Worm (Caenorhabditis elegans) whole organism, young adult: ENCODE data around the gene srh-206.

ENCODE experiments used
- B0035.1 ChIP-seq: sonication (generic microtip); optimal IDR thresholded peaks from 2 replicates; lab custom pipeline; 2016; ENCODE audit warnings: missing genetic modification characterization, mild to moderate bottlenecking, missing compliant biosample characterization, missing genotype, missing genetic modification reagents
- C06A6.2 ChIP-seq: fragments of 200-800 bp; sonication (Bioruptor generic); conservative IDR thresholded peaks from 2 replicates; pipeline ENCODE4 v1.3.6; 2022; ENCODE audit warnings: missing genetic modification characterization, missing compliant biosample characterization
- C17E4.6 ChIP-seq: fragments of 200-800 bp; sonication (Bioruptor generic); IDR thresholded peaks from 2 replicates; pipeline ENCODE4 v1.3.6; 2022; ENCODE audit warnings: missing genetic modification reagents, missing genetic modification characterization, missing compliant biosample characterization
- F10E7.11 ChIP-seq: sonication (generic microtip); optimal IDR thresholded peaks from 2 replicates; lab custom pipeline; 2017; ENCODE audit warnings: mild to moderate bottlenecking, missing genetic modification characterization, moderate library complexity, missing compliant biosample characterization
- F33H1.4 ChIP-seq: fragments of 200-800 bp; sonication (Bioruptor generic); IDR thresholded peaks from 2 replicates; pipeline ENCODE4 v1.3.6; 2022; ENCODE audit warnings: missing genetic modification reagents, missing genetic modification characterization, missing compliant biosample characterization
- F55B11.4 ChIP-seq: sonication (generic microtip); optimal IDR thresholded peaks from 2 replicates; lab custom pipeline; 2016; ENCODE audit warnings: missing compliant biosample characterization, missing genetic modification characterization, borderline replicate concordance; ENCODE audit not compliant: insufficient read depth
- T07F8.4 ChIP-seq: sonication (generic microtip); optimal IDR thresholded peaks from 2 replicates; lab custom pipeline; 2016; ENCODE audit warnings: mild to moderate bottlenecking, missing genetic modification characterization, moderate library complexity, missing compliant biosample characterization
- Y56A3A.18 ChIP-seq: fragments of 200-800 bp; sonication (Bioruptor generic); IDR thresholded peaks from 2 replicates; pipeline ENCODE4 v1.3.6; 2022; ENCODE audit warnings: missing genetic modification reagents, missing genetic modification characterization, missing compliant biosample characterization
- akir-1 ChIP-seq: fragments of 200-800 bp; sonication (Bioruptor generic); optimal IDR thresholded peaks from 2 replicates; lab custom pipeline; 2018; ENCODE audit warnings: mild to moderate bottlenecking, missing genetic modification characterization, moderate library complexity, missing compliant biosample characterization
- ama-1 ChIP-seq, 3 experiments: fragments of 150-350 bp in 1 of 3; sonication (generic microtip) in 2 of 3; optimal IDR thresholded peaks; 2 replicates each; lab custom pipeline; 2014 to 2018; ENCODE audit warnings: missing biosample characterization in 2 of 3, missing genetic modification characterization in 2 of 3, missing genetic modification reagents in 2 of 3
- aptf-2 ChIP-seq: fragments of 200-800 bp; sonication (Bioruptor generic); conservative IDR thresholded peaks from 2 replicates; pipeline ENCODE4 v1.3.6; 2022; ENCODE audit warnings: missing genetic modification reagents, missing genetic modification characterization, missing compliant biosample characterization
- attf-3 ChIP-seq: fragments of 200-800 bp; sonication (Bioruptor generic); conservative IDR thresholded peaks from 2 replicates; pipeline ENCODE4 v1.3.6; 2022; ENCODE audit warnings: missing genetic modification reagents, missing genetic modification characterization, missing compliant biosample characterization
- attf-5 ChIP-seq: fragments of 200-800 bp; sonication (Bioruptor generic); optimal IDR thresholded peaks from 2 replicates; lab custom pipeline; 2018; ENCODE audit warnings: mild to moderate bottlenecking, missing genetic modification characterization, missing compliant biosample characterization
- attf-6 ChIP-seq: fragments of 200-800 bp; sonication (Bioruptor generic); IDR thresholded peaks from 2 replicates; pipeline ENCODE4 v1.3.6; 2022; ENCODE audit warnings: missing genetic modification reagents, missing genetic modification characterization, missing compliant biosample characterization
- ccch-3 ChIP-seq: fragments of 200-800 bp; sonication (Bioruptor generic); optimal IDR thresholded peaks from 2 replicates; lab custom pipeline; 2018; ENCODE audit warnings: mild to moderate bottlenecking, missing genetic modification characterization, missing compliant biosample characterization
- ceh-100 ChIP-seq: fragments of 200-800 bp; sonication (Bioruptor generic); IDR thresholded peaks from 2 replicates; pipeline ENCODE4 v1.3.6; 2022; ENCODE audit warnings: missing genetic modification reagents, missing genetic modification characterization, missing compliant biosample characterization
- egrh-3 ChIP-seq: fragments of 200-800 bp; sonication (Bioruptor generic); IDR thresholded peaks from 2 replicates; pipeline ENCODE4 v1.3.6; 2022; ENCODE audit warnings: missing genetic modification reagents, missing genetic modification characterization, missing compliant biosample characterization
- hrde-1 ChIP-seq: sonication (generic microtip); optimal IDR thresholded peaks from 2 replicates; lab custom pipeline; 2016; ENCODE audit warnings: missing genetic modification characterization, mild to moderate bottlenecking, missing compliant biosample characterization, moderate library complexity, missing genotype, missing genetic modification reagents, borderline replicate concordance
- hsf-1 ChIP-seq: fragments of 200-800 bp; sonication (Bioruptor generic); IDR thresholded peaks from 2 replicates; pipeline ENCODE4 v1.3.6; 2022; ENCODE audit warnings: missing genetic modification reagents, missing genetic modification characterization, missing compliant biosample characterization
- lin-40 ChIP-seq: sonication (generic microtip); optimal IDR thresholded peaks from 2 replicates; lab custom pipeline; 2016; ENCODE audit warnings: missing genetic modification characterization, mild to moderate bottlenecking, missing compliant biosample characterization, missing genotype, missing genetic modification reagents
- madf-3 ChIP-seq: fragments of 200-800 bp; sonication (Bioruptor generic); IDR thresholded peaks from 2 replicates; pipeline ENCODE4 v1.3.6; 2022; ENCODE audit warnings: missing genetic modification reagents, missing genetic modification characterization, missing compliant biosample characterization
- madf-8 ChIP-seq: fragments of 200-800 bp; sonication (Bioruptor generic); conservative IDR thresholded peaks from 2 replicates; pipeline ENCODE4 v1.3.6; 2022; ENCODE audit warnings: missing genetic modification reagents, missing genetic modification characterization, missing compliant biosample characterization
- mel-28 ChIP-seq: sonication (generic microtip); optimal IDR thresholded peaks from 2 replicates; lab custom pipeline; 2016; ENCODE audit warnings: borderline replicate concordance, mild to moderate bottlenecking, missing genetic modification characterization, missing compliant biosample characterization
- mxl-1 ChIP-seq: sonication (generic microtip); optimal IDR thresholded peaks from 2 replicates; lab custom pipeline; 2016; ENCODE audit warnings: missing genetic modification characterization, missing compliant biosample characterization
- nfyb-1 ChIP-seq: fragments of 200-800 bp; sonication (Bioruptor generic); IDR thresholded peaks from 2 replicates; pipeline ENCODE4 v1.3.6; 2022; ENCODE audit warnings: missing genetic modification reagents, missing genetic modification characterization, missing compliant biosample characterization
- nhr-80 ChIP-seq: sonication (generic microtip); optimal IDR thresholded peaks from 2 replicates; lab custom pipeline; 2016; ENCODE audit warnings: missing genetic modification characterization, missing compliant biosample characterization
- nhr-90 ChIP-seq: sonication (generic microtip); optimal IDR thresholded peaks from 2 replicates; lab custom pipeline; 2016; ENCODE audit warnings: missing genotype, mild to moderate bottlenecking, missing genetic modification characterization, missing compliant biosample characterization
- pbrm-1 ChIP-seq: fragments of 200-800 bp; sonication (Bioruptor generic); IDR thresholded peaks from 2 replicates; pipeline ENCODE4 v1.3.6; 2022; ENCODE audit warnings: missing genetic modification reagents, missing genetic modification characterization, missing compliant biosample characterization
- rpc-1 ChIP-seq, 2 experiments: fragments of 150-350 bp in 1 of 2; sonication (generic microtip) in 1 of 2; optimal IDR thresholded peaks; 2 replicates each; lab custom pipeline; 2014 to 2018; ENCODE audit warnings: missing biosample characterization in 1 of 2, missing genetic modification characterization in 1 of 2, missing genetic modification reagents in 1 of 2, missing genotype in 1 of 2
- sea-2 ChIP-seq: fragments of 200-800 bp; sonication (Bioruptor generic); IDR thresholded peaks from 2 replicates; pipeline ENCODE4 v1.3.6; 2022; ENCODE audit warnings: missing genetic modification characterization, missing compliant biosample characterization
- snpc-1.3 ChIP-seq: sonication (generic microtip); optimal IDR thresholded peaks from 2 replicates; lab custom pipeline; 2017; ENCODE audit warnings: missing genetic modification characterization, mild to moderate bottlenecking, missing compliant biosample characterization, antibody characterized with exemption, moderate library complexity, missing genotype, missing genetic modification reagents; ENCODE audit not compliant: insufficient read depth
- sptf-2 ChIP-seq: fragments of 200-800 bp; sonication (Bioruptor generic); optimal IDR thresholded peaks from 2 replicates; lab custom pipeline; 2018; ENCODE audit warnings: mild to moderate bottlenecking, missing genetic modification characterization, missing compliant biosample characterization
- tbx-9 ChIP-seq: sonication (generic microtip); optimal IDR thresholded peaks from 2 replicates; lab custom pipeline; 2016; ENCODE audit warnings: borderline replicate concordance, missing genetic modification characterization, inconsistent platforms, missing compliant biosample characterization
- zfh-2 ChIP-seq: fragments of 200-800 bp; sonication (Bioruptor generic); conservative IDR thresholded peaks from 2 replicates; pipeline ENCODE4 v1.3.6; 2022; ENCODE audit warnings: missing genetic modification reagents, missing genetic modification characterization, missing compliant biosample characterization
- ztf-28 ChIP-seq: fragments of 200-800 bp; sonication (Bioruptor generic); IDR thresholded peaks from 2 replicates; pipeline ENCODE4 v1.3.6; 2022; ENCODE audit warnings: missing genetic modification reagents, missing genetic modification characterization, missing compliant biosample characterization
- ztf-3 ChIP-seq: fragments of 200-800 bp; sonication (Bioruptor generic); optimal IDR thresholded peaks from 2 replicates; lab custom pipeline; 2018; ENCODE audit warnings: mild to moderate bottlenecking, missing genetic modification characterization, missing compliant biosample characterization
- ztf-6 ChIP-seq: fragments of 200-800 bp; sonication (Bioruptor generic); IDR thresholded peaks from 2 replicates; pipeline ENCODE4 v1.3.6; 2022; ENCODE audit warnings: missing genetic modification reagents, missing genetic modification characterization, missing compliant biosample characterization

Gene srh-206

DNA sequence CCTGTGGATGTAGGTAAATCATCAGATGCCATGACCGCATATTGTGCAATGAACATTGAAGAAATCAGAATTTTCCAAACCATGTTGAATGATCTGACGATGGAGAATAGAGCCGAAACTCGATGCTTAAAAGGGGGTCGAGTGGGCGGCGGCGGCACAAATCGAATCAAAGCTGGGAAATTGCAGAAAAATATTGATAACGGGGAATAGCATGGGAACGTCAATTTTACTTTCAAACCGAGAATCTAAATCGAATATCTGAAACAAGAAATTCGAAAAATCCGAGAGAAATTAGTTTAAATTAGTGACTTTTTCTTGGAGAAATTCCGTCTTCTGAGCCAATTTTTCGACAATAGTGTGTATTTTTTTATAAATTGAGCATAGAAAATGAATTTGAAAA, 38.6 kb downstream of the srh-206 start, which contains the start of gene F09C6.10:
F09C6.10 (minus strand) TSS at position 101 of the 400 bp plus-strand sequence.
- TF ChIP-seq C06A6.2 (GFP tag; lab: Robert Waterston, UW) (no peak), egrh-3 (GFP tag; lab: Robert Waterston, UW) (no peak), nhr-80 (no peak), hrde-1 (tag; lab: Kevin White, UChicago) (no peak), hsf-1 (no peak), T07F8.4 (no peak), akir-1 (GFP tag; lab: Kevin White, UChicago) (no peak), attf-3 (GFP tag; lab: Robert Waterston, UW) (no peak), attf-5 (GFP tag; lab: Kevin White, UChicago) (no peak), snpc-1.3 (no peak), rpc-1 (optimal IDR thresholded peaks at IDR 0.05; lab: Kevin White, UChicago) (no peak), rpc-1 (tag; optimal IDR thresholded peaks at IDR 0.05; lab: Kevin White, UChicago) (no peak), mxl-1 (tag; lab: Kevin White, UChicago) (no peak), ztf-3 (GFP tag; lab: Kevin White, UChicago) (no peak), zfh-2 (GFP tag; lab: Robert Waterston, UW) (no peak), F33H1.4 (no peak), ztf-28 (GFP tag; lab: Robert Waterston, UW) (no peak), sea-2 (GFP tag; lab: Robert Waterston, UW) (no peak), mel-28 (tag; lab: Kevin White, UChicago) (no peak), C17E4.6 (no peak)

- no peak for TF ChIP-seq attf-6
- no peak for TF ChIP-seq lin-40 (tag; lab: Kevin White, UChicago)
- no peak for TF ChIP-seq aptf-2 (GFP tag; lab: Robert Waterston, UW)
- TF ChIP-seq madf-3, result no peak
- TF ChIP-seq ceh-100 (GFP tag; lab: Robert Waterston, UW), result no peak
- no peak for TF ChIP-seq C06A6.2 (GFP tag; lab: Robert Waterston, UW)
- TF ChIP-seq ztf-6 (GFP tag; lab: Robert Waterston, UW), result no peak
- TF ChIP-seq nhr-90 (tag; lab: Kevin White, UChicago), result no peak
- no peak for TF ChIP-seq pbrm-1 (GFP tag; lab: Robert Waterston, UW)
- TF ChIP-seq ccch-3 (GFP tag; lab: Kevin White, UChicago), result no peak
- TF ChIP-seq nfyb-1, result no peak
- no peak for TF ChIP-seq sptf-2 (GFP tag; lab: Kevin White, UChicago)
- no peak for TF ChIP-seq ama-1 (optimal IDR thresholded peaks at IDR 0.05; lab: Kevin White, UChicago)
- TF ChIP-seq ama-1 (GFP tag; optimal IDR thresholded peaks at IDR 0.05; lab: Kevin White, UChicago), result no peak
- no peak for TF ChIP-seq madf-8 (GFP tag; lab: Robert Waterston, UW)
- TF ChIP-seq Y56A3A.18 (GFP tag; lab: Robert Waterston, UW), result no peak
- TF ChIP-seq T07F8.4, result no peak
- TF ChIP-seq F55B11.4 (tag; lab: Kevin White, UChicago), result no peak
- TF ChIP-seq B0035.1, result no peak
- no peak for TF ChIP-seq C17E4.6
- TF ChIP-seq tbx-9 (tag; lab: Kevin White, UChicago), result no peak
These were observed 42.7 kb downstream of the srh-206 start, which contains the start of gene nhr-116 for ce11 chrV:16911934-16912333. TSS of gene nhr-116 (plus strand) at chrV:16912234.

DNA sequence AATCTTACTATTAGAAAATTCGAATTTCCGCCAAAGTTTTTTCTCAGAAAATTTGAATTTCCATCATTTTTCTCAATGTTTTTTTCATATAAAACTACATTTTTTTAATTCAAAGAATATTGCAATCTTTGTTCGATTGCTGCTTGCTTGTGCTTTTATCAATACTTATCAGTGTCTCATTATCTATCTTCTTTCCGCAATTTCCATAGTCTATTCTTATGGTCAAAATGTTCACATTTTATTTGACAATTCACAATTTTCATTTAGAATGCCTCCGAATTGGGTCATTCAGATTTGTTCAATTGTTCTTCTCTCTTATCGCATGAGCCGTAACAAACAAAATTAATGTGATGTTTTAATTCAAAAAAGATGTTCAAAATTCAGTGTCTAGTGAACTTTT, 43.4 kb downstream of the srh-206 start:
- TF ChIP-seq F10E7.11 (tag; lab: Kevin White, UChicago), result no peak
- TF ChIP-seq nhr-80, result peak; percentile 36
- TF ChIP-seq, all 124 proteins: peak for 1
